Worm (Caenorhabditis elegans) whole organism, L4 larva: ENCODE results near the gene F59A6.3.

Experiments
- F10B5.3 ChIP-seq: sonication (generic microtip); optimal IDR thresholded peaks from 2 replicates; lab custom pipeline; 2016; ENCODE audit warnings: mild to moderate bottlenecking, missing genetic modification characterization, missing compliant biosample characterization
- F37D6.2 ChIP-seq: sonication (generic microtip); optimal IDR thresholded peaks from 2 replicates; lab custom pipeline; 2016; ENCODE audit warnings: mild to moderate bottlenecking, missing genetic modification characterization, missing compliant biosample characterization
- F44E2.7 ChIP-seq: fragments of 200-800 bp; sonication (Bioruptor generic); IDR thresholded peaks from 2 replicates; pipeline ENCODE4 v2.1.2; 2022; ENCODE audit warnings: missing genetic modification characterization, missing compliant biosample characterization
- R02D3.7 ChIP-seq: fragments of 150-350 bp; sonication (generic microtip); optimal IDR thresholded peaks from 3 replicates; lab custom pipeline; 2014; ENCODE audit warnings: missing biosample characterization, missing genetic modification characterization
- Y48G9A.11 ChIP-seq: fragments of 200-800 bp; sonication (Bioruptor generic); IDR thresholded peaks from 2 replicates; pipeline ENCODE4 v1.3.6; 2022; ENCODE audit warnings: missing genetic modification reagents, missing genetic modification characterization, missing compliant biosample characterization
- aha-1 ChIP-seq: fragments of 150-350 bp; peaks from one replicate; lab custom pipeline; 2014; ENCODE audit warnings: missing biosample characterization, missing genetic modification characterization
- aly-2 ChIP-seq: sonication (generic microtip); optimal IDR thresholded peaks from 2 replicates; lab custom pipeline; 2018; ENCODE audit warnings: missing biosample characterization, missing genetic modification characterization
- ceh-62 ChIP-seq: sonication (generic microtip); optimal IDR thresholded peaks from 2 replicates; lab custom pipeline; 2017; ENCODE audit warnings: missing biosample characterization, missing genetic modification characterization
- ceh-82 ChIP-seq: sonication (generic microtip); optimal IDR thresholded peaks from 2 replicates; lab custom pipeline; 2017; ENCODE audit warnings: missing biosample characterization, missing genetic modification characterization
- ces-1 ChIP-seq: fragments of 150-350 bp; sonication (generic microtip); optimal IDR thresholded peaks from 4 replicates; lab custom pipeline; 2014; ENCODE audit warnings: missing biosample characterization, missing genetic modification reagents, missing genetic modification characterization
- cey-2 ChIP-seq: sonication (generic microtip); optimal IDR thresholded peaks from 3 replicates; lab custom pipeline; 2017; ENCODE audit warnings: missing genetic modification characterization, mild to moderate bottlenecking, missing compliant biosample characterization, antibody characterized with exemption, borderline replicate concordance; ENCODE audit not compliant: insufficient read depth
- ctbp-1 ChIP-seq: fragments of 200-800 bp; sonication (Bioruptor generic); IDR thresholded peaks from 2 replicates; pipeline ENCODE4 v1.3.6; 2022; ENCODE audit warnings: missing genetic modification reagents, missing genetic modification characterization, missing compliant biosample characterization
- daf-12 ChIP-seq: fragments of 150-350 bp; optimal IDR thresholded peaks from 2 replicates; lab custom pipeline; 2014; ENCODE audit warnings: missing biosample characterization, missing genetic modification reagents, missing genetic modification characterization
- daf-16 ChIP-seq, 3 experiments: sonication (generic microtip); optimal IDR thresholded peaks; 2 replicates each; lab custom pipeline; 2016 to 2017; ENCODE audit warnings: missing genetic modification characterization in 3 of 3, missing genetic modification reagents in 3 of 3, mild to moderate bottlenecking in 2 of 3, missing compliant biosample characterization in 2 of 3, missing biosample characterization in 1 of 3, moderate library complexity in 1 of 3
- dmd-6 ChIP-seq: fragments of 200-800 bp; sonication (Bioruptor generic); IDR thresholded peaks from 2 replicates; pipeline ENCODE4 v1.3.6; 2022; ENCODE audit warnings: missing genetic modification reagents, missing genetic modification characterization, missing compliant biosample characterization
- dmd-9 ChIP-seq: fragments of 200-800 bp; sonication (Bioruptor generic); IDR thresholded peaks from 2 replicates; pipeline ENCODE4 v1.3.6; 2022; ENCODE audit warnings: missing genetic modification reagents, missing genetic modification characterization, missing compliant biosample characterization
- dpl-1 ChIP-seq: fragments of 150-350 bp; optimal IDR thresholded peaks from 2 replicates; lab custom pipeline; 2014; ENCODE audit warnings: missing biosample characterization, missing genetic modification reagents, missing genetic modification characterization
- duxl-1 ChIP-seq: sonication (generic microtip); optimal IDR thresholded peaks from 2 replicates; lab custom pipeline; 2016; ENCODE audit warnings: mild to moderate bottlenecking, missing genetic modification characterization, moderate library complexity, missing compliant biosample characterization; ENCODE audit not compliant: poor library complexity
- dve-1 ChIP-seq: sonication (generic microtip); optimal IDR thresholded peaks from 2 replicates; lab custom pipeline; 2017; ENCODE audit warnings: antibody characterized with exemption, mild to moderate bottlenecking, missing genetic modification characterization, missing compliant biosample characterization; ENCODE audit not compliant: insufficient read depth
- egl-43 ChIP-seq: fragments of 200-800 bp; sonication (Bioruptor generic); IDR thresholded peaks from 2 replicates; pipeline ENCODE4 v1.3.6; 2022; ENCODE audit warnings: missing genetic modification reagents, missing genetic modification characterization, missing compliant biosample characterization
- fkh-10 ChIP-seq: fragments of 150-350 bp; optimal IDR thresholded peaks from 2 replicates; lab custom pipeline; 2014; ENCODE audit warnings: missing biosample characterization, missing genetic modification reagents, missing genetic modification characterization
- gei-8 ChIP-seq: fragments of 200-800 bp; sonication (Bioruptor generic); optimal IDR thresholded peaks from 2 replicates; lab custom pipeline; 2018; ENCODE audit warnings: mild to moderate bottlenecking, missing genetic modification characterization, missing compliant biosample characterization
- hif-1 ChIP-seq, 2 experiments: sonication (generic microtip); optimal IDR thresholded peaks; 2 replicates each; lab custom pipeline; 2016 to 2017; ENCODE audit warnings: missing compliant biosample characterization in 2 of 2, missing genetic modification characterization in 2 of 2, missing genetic modification reagents in 2 of 2, missing genotype in 2 of 2, mild to moderate bottlenecking in 1 of 2
- hlh-11 ChIP-seq: fragments of 200-800 bp; sonication (Bioruptor generic); optimal IDR thresholded peaks from 2 replicates; lab custom pipeline; 2018; ENCODE audit warnings: mild to moderate bottlenecking, missing genetic modification characterization, missing compliant biosample characterization
- hlh-30 ChIP-seq: sonication (generic microtip); optimal IDR thresholded peaks from 2 replicates; lab custom pipeline; 2017; ENCODE audit warnings: antibody characterized with exemption, mild to moderate bottlenecking, missing genetic modification characterization, missing compliant biosample characterization; ENCODE audit not compliant: insufficient read depth
- jun-1 ChIP-seq: fragments of 150-350 bp; optimal IDR thresholded peaks from 2 replicates; lab custom pipeline; 2014; ENCODE audit warnings: missing biosample characterization, missing genetic modification reagents, missing genetic modification characterization
- lim-7 ChIP-seq: fragments of 200-800 bp; sonication (Bioruptor generic); IDR thresholded peaks from 2 replicates; pipeline ENCODE4 v1.3.6; 2022; ENCODE audit warnings: missing genetic modification characterization, missing compliant biosample characterization
- lin-1 ChIP-seq: fragments of 200-800 bp; sonication (Bioruptor generic); IDR thresholded peaks from 2 replicates; pipeline ENCODE4 v1.3.6; 2022; ENCODE audit warnings: missing genetic modification reagents, missing genetic modification characterization, missing compliant biosample characterization
- lin-15B ChIP-seq: fragments of 150-350 bp; sonication (generic microtip); optimal IDR thresholded peaks from 3 replicates; lab custom pipeline; 2014; ENCODE audit warnings: missing biosample characterization, missing genetic modification characterization
- lin-29 ChIP-seq: fragments of 200-800 bp; sonication (Bioruptor generic); IDR thresholded peaks from 2 replicates; pipeline ENCODE4 v1.3.6; 2022; ENCODE audit warnings: missing genetic modification reagents, missing genetic modification characterization, missing compliant biosample characterization
- lin-38 ChIP-seq: fragments of 200-800 bp; sonication (Bioruptor generic); IDR thresholded peaks from 2 replicates; pipeline ENCODE4 v1.3.6; 2022; ENCODE audit warnings: missing genetic modification reagents, missing genetic modification characterization, missing compliant biosample characterization
- lir-3 ChIP-seq: sonication (generic microtip); optimal IDR thresholded peaks from 2 replicates; lab custom pipeline; 2016; ENCODE audit warnings: mild to moderate bottlenecking, missing genetic modification characterization, missing compliant biosample characterization
- madf-5 ChIP-seq, 2 experiments: fragments of 200-800 bp; sonication (Bioruptor generic); IDR thresholded peaks; 2 replicates each; pipeline ENCODE4 v1.3.6; 2022; ENCODE audit warnings: missing compliant biosample characterization in 2 of 2, missing genetic modification characterization in 2 of 2
- mdl-1 ChIP-seq, 2 experiments: fragments of 150-350 bp in 1 of 2; sonication (generic microtip) in 1 of 2; optimal IDR thresholded peaks; 2 replicates each; lab custom pipeline; 2014 to 2017; ENCODE audit warnings: missing biosample characterization in 2 of 2, missing genetic modification characterization in 2 of 2
- mes-2 ChIP-seq: sonication (generic microtip); optimal IDR thresholded peaks from 2 replicates; lab custom pipeline; 2016; ENCODE audit warnings: missing genotype, mild to moderate bottlenecking, missing genetic modification characterization, missing compliant biosample characterization; ENCODE audit not compliant: poor library complexity, severe bottlenecking
- nhr-237 ChIP-seq: sonication (generic microtip); optimal IDR thresholded peaks from 2 replicates; lab custom pipeline; 2017; ENCODE audit warnings: missing biosample characterization, missing genetic modification characterization
- nhr-25 ChIP-seq: sonication (generic microtip); optimal IDR thresholded peaks from 2 replicates; lab custom pipeline; 2017; ENCODE audit warnings: missing genetic modification characterization, mild to moderate bottlenecking, missing compliant biosample characterization, antibody characterized with exemption, moderate library complexity, borderline replicate concordance; ENCODE audit not compliant: insufficient read depth
- nhr-6 ChIP-seq: fragments of 150-350 bp; optimal IDR thresholded peaks from 2 replicates; lab custom pipeline; 2014; ENCODE audit warnings: missing biosample characterization, missing genetic modification characterization
- nhr-77 ChIP-seq: fragments of 150-350 bp; optimal IDR thresholded peaks from 2 replicates; lab custom pipeline; 2014; ENCODE audit warnings: missing biosample characterization, missing genetic modification characterization
- pha-4 ChIP-seq, 2 experiments: fragments of 150-350 bp in 1 of 2; fragments of 200-800 bp in 1 of 2; sonication (Bioruptor generic) in 1 of 2; IDR thresholded peaks in 1 of 2; optimal IDR thresholded peaks in 1 of 2; 2 replicates each; pipeline versions ENCODE4 v1.3.6 to Lab custom; 2014 to 2022; ENCODE audit warnings: missing genetic modification characterization in 2 of 2, missing genetic modification reagents in 2 of 2, missing biosample characterization in 1 of 2, missing compliant biosample characterization in 1 of 2
- rbr-2 ChIP-seq: sonication (generic microtip); optimal IDR thresholded peaks from 2 replicates; lab custom pipeline; 2016; ENCODE audit warnings: missing genotype, missing genetic modification characterization, missing compliant biosample characterization
- saeg-2 ChIP-seq: fragments of 200-800 bp; sonication (Bioruptor generic); IDR thresholded peaks from 2 replicates; pipeline ENCODE4 v1.3.6; 2022; ENCODE audit warnings: missing genetic modification reagents, missing genetic modification characterization, missing compliant biosample characterization
- sdz-12 ChIP-seq: fragments of 200-800 bp; sonication (Bioruptor generic); optimal IDR thresholded peaks from 2 replicates; lab custom pipeline; 2018; ENCODE audit warnings: mild to moderate bottlenecking, missing genetic modification characterization, missing compliant biosample characterization
- skn-1 ChIP-seq: fragments of 150-350 bp; optimal IDR thresholded peaks from 2 replicates; lab custom pipeline; 2014; ENCODE audit warnings: missing biosample characterization, missing genetic modification characterization
- snpc-4 ChIP-seq: fragments of 150-350 bp; optimal IDR thresholded peaks from 2 replicates; lab custom pipeline; 2014; ENCODE audit warnings: missing biosample characterization, missing genetic modification characterization
- tra-1 ChIP-seq: fragments of 200-800 bp; sonication (Bioruptor generic); IDR thresholded peaks from 2 replicates; pipeline ENCODE4 v1.3.6; 2022; ENCODE audit warnings: missing genetic modification reagents, missing genetic modification characterization, missing compliant biosample characterization
- zfp-2 ChIP-seq: sonication (generic microtip); optimal IDR thresholded peaks from 2 replicates; lab custom pipeline; 2016; ENCODE audit warnings: mild to moderate bottlenecking, missing genetic modification characterization, missing compliant biosample characterization
- zfp-3 ChIP-seq: fragments of 200-800 bp; sonication (Bioruptor generic); conservative IDR thresholded peaks from 2 replicates; pipeline ENCODE4 v1.3.6; 2022; ENCODE audit warnings: missing genetic modification reagents, missing genetic modification characterization, missing compliant biosample characterization
- zip-2 ChIP-seq: fragments of 150-350 bp; optimal IDR thresholded peaks from 2 replicates; lab custom pipeline; 2014; ENCODE audit warnings: missing biosample characterization, missing genetic modification characterization
- ztf-11 ChIP-seq: fragments of 150-350 bp; optimal IDR thresholded peaks from 2 replicates; lab custom pipeline; 2014; ENCODE audit warnings: missing biosample characterization, missing genetic modification characterization

F59A6.3 gene

ce11 chrII:5047279-5047678 is 39.1 kb downstream of the F59A6.3 start:
- no peak for TF ChIP-seq skn-1 (tag; lab: Kevin White, UChicago)
- no peak for TF ChIP-seq rbr-2 (tag; lab: Kevin White, UChicago)
- TF ChIP-seq lin-38: no peak
- no peak for TF ChIP-seq F10B5.3 (tag; lab: Kevin White, UChicago)
- no peak for TF ChIP-seq pha-4 (GFP tag; IDR thresholded peaks at IDR 0.05; lab: Robert Waterston, UW)
- TF ChIP-seq pha-4 (tag; optimal IDR thresholded peaks at IDR 0.05; lab: Kevin White, UChicago): no peak
- no peak for TF ChIP-seq ztf-11 (tag; lab: Kevin White, UChicago)
- TF ChIP-seq ctbp-1: no peak
- TF ChIP-seq hlh-11: peak; percentile 64
- no peak for TF ChIP-seq ceh-62 (tag; lab: Kevin White, UChicago)
- no peak for TF ChIP-seq snpc-4 (tag; lab: Kevin White, UChicago)
- no peak for TF ChIP-seq duxl-1 (tag; lab: Kevin White, UChicago)
- no peak for TF ChIP-seq dpl-1 (GFP tag; lab: Kevin White, UChicago)
- TF ChIP-seq F37D6.2 (tag; lab: Kevin White, UChicago): no peak
- no peak for TF ChIP-seq hif-1 (tag; optimal IDR thresholded peaks at IDR 0.05; lab: Kevin White, UChicago)
- no peak for TF ChIP-seq saeg-2 (GFP tag; lab: Robert Waterston, UW)
- no peak for TF ChIP-seq gei-8 (GFP tag; lab: Kevin White, UChicago)
- TF ChIP-seq lin-29: no peak
- TF ChIP-seq mes-2 (tag; lab: Kevin White, UChicago): peak; percentile 4
- peak; percentile 65 for TF ChIP-seq hlh-30 (tag; lab: Kevin White, UChicago)
- TF ChIP-seq nhr-6 (tag; lab: Kevin White, UChicago): peak; percentile 74
- TF ChIP-seq dmd-9 (GFP tag; lab: Robert Waterston, UW): no peak
- TF ChIP-seq lir-3 (tag; lab: Kevin White, UChicago): no peak
- peak; percentile 14; the same call in 1 of the 2 replicates for TF ChIP-seq dmd-6 (GFP tag; lab: Robert Waterston, UW)
- TF ChIP-seq egl-43 (GFP tag; lab: Robert Waterston, UW): no peak
- TF ChIP-seq R02D3.7: no peak
- no peak for TF ChIP-seq jun-1 (tag; lab: Kevin White, UChicago)
- peak; percentile 2 for TF ChIP-seq dve-1 (tag; lab: Kevin White, UChicago)
- peak; percentile 34 to 63 for TF ChIP-seq mdl-1 (tag; optimal IDR thresholded peaks at IDR 0.05; lab: Kevin White, UChicago)
- TF ChIP-seq daf-16 (GFP tag; optimal IDR thresholded peaks at IDR 0.05; lab: Kevin White, UChicago): no peak
- no peak for TF ChIP-seq daf-16 (tag; optimal IDR thresholded peaks at IDR 0.05; lab: Kevin White, UChicago)
- TF ChIP-seq tra-1 (GFP tag; lab: Robert Waterston, UW): no peak
- TF ChIP-seq zfp-3 (GFP tag; lab: Robert Waterston, UW): no peak
- no peak for TF ChIP-seq sdz-12 (GFP tag; lab: Kevin White, UChicago)
- TF ChIP-seq lim-7 (GFP tag; lab: Robert Waterston, UW): no peak
- no peak for TF ChIP-seq fkh-10 (GFP tag; lab: Kevin White, UChicago)
- TF ChIP-seq nhr-237: no peak
- no peak for TF ChIP-seq Y48G9A.11 (GFP tag; lab: Robert Waterston, UW)
- no peak for TF ChIP-seq nhr-77 (tag; lab: Kevin White, UChicago)
- TF ChIP-seq madf-5 (GFP tag; IDR thresholded peaks at IDR 0.05; lab: Robert Waterston, UW): no peak
- peak; percentile 70 for TF ChIP-seq aha-1 (tag; lab: Kevin White, UChicago)
- no peak for TF ChIP-seq zip-2 (tag; lab: Kevin White, UChicago)
- no peak for TF ChIP-seq daf-12 (tag; lab: Kevin White, UChicago)
- no peak for TF ChIP-seq lin-15B (tag; lab: Kevin White, UChicago)
- TF ChIP-seq F44E2.7: no peak
- no peak for TF ChIP-seq ces-1 (GFP tag; lab: Kevin White, UChicago)
- TF ChIP-seq aly-2 (tag; lab: Kevin White, UChicago): no peak
- no peak for TF ChIP-seq lin-1 (GFP tag; lab: Robert Waterston, UW)
- no peak for TF ChIP-seq ceh-82 (tag; lab: Kevin White, UChicago)
- TF ChIP-seq cey-2 (tag; lab: Kevin White, UChicago): no peak
- peak; percentile 33 for TF ChIP-seq nhr-25 (tag; lab: Kevin White, UChicago)
- no peak for TF ChIP-seq zfp-2 (tag; lab: Kevin White, UChicago)
